Fruit fly (Drosophila melanogaster) whole organism, embryonic: ENCODE results near the gene CG11095.

Experiments
- Asciz ChIP-seq: fragments of 200-800 bp; sonication (Bioruptor generic); optimal IDR thresholded peaks from 2 replicates; lab custom pipeline; 2017; ENCODE audit warnings: missing biosample characterization, mild to moderate bottlenecking, missing genetic modification characterization, missing genetic modification reagents
- Atf3 ChIP-seq: fragments of 200-800 bp; sonication (Bioruptor generic); optimal IDR thresholded peaks from 3 replicates; lab custom pipeline; 2016; ENCODE audit warnings: missing biosample characterization, missing genetic modification characterization
- CG1024 ChIP-seq: fragments of 200-800 bp; sonication (Bioruptor generic); IDR thresholded peaks from 2 replicates; pipeline ENCODE4 v1.3.6; 2022; ENCODE audit warnings: missing biosample characterization, missing genetic modification characterization
- CG11456 ChIP-seq: fragments of 200-800 bp; sonication (Bioruptor generic); IDR thresholded peaks from 3 replicates; pipeline ENCODE4 v1.3.6; 2022; ENCODE audit warnings: missing biosample characterization, missing genetic modification characterization
- CG11696 ChIP-seq: fragments of 200-800 bp; sonication (Bioruptor generic); IDR thresholded peaks from 2 replicates; pipeline ENCODE4 v1.3.6; 2022; ENCODE audit warnings: missing biosample characterization, missing genetic modification characterization
- CG12104 ChIP-seq: fragments of 200-800 bp; sonication (Bioruptor generic); optimal IDR thresholded peaks from 3 replicates; lab custom pipeline; 2016; ENCODE audit warnings: missing biosample characterization, missing genetic modification characterization
- CG12155 ChIP-seq: fragments of 200-800 bp; sonication (Bioruptor generic); optimal IDR thresholded peaks from 3 replicates; lab custom pipeline; 2016; ENCODE audit warnings: missing biosample characterization, missing genetic modification characterization
- CG1233 ChIP-seq: fragments of 200-800 bp; sonication (Bioruptor generic); optimal IDR thresholded peaks from 4 replicates; lab custom pipeline; 2018; ENCODE audit warnings: missing biosample characterization, mild to moderate bottlenecking, missing genetic modification characterization
- CG17568 ChIP-seq: fragments of 200-800 bp; sonication (Bioruptor generic); optimal IDR thresholded peaks from 2 replicates; lab custom pipeline; 2018; ENCODE audit warnings: missing biosample characterization, mild to moderate bottlenecking, missing genetic modification characterization, moderate library complexity
- CG17612 ChIP-seq: fragments of 200-800 bp; sonication (Bioruptor generic); IDR thresholded peaks from 2 replicates; pipeline ENCODE4 v1.3.6; 2022; ENCODE audit warnings: missing biosample characterization, missing genetic modification characterization
- CG17829 ChIP-seq: fragments of 200-800 bp; optimal IDR thresholded peaks from 2 replicates; lab custom pipeline; 2019; ENCODE audit warnings: missing biosample characterization, mild to moderate bottlenecking, missing genetic modification characterization, moderate library complexity
- CG2120 ChIP-seq: fragments of 200-800 bp; sonication (Bioruptor generic); optimal IDR thresholded peaks from 3 replicates; lab custom pipeline; 2016; ENCODE audit warnings: missing biosample characterization, missing genetic modification characterization
- CG2678 ChIP-seq: fragments of 200-800 bp; sonication (Bioruptor generic); optimal IDR thresholded peaks from 3 replicates; lab custom pipeline; 2019; ENCODE audit warnings: missing biosample characterization, mild to moderate bottlenecking, missing genetic modification characterization, moderate library complexity
- CG7556 ChIP-seq: fragments of 200-800 bp; sonication (Bioruptor generic); optimal IDR thresholded peaks from 2 replicates; lab custom pipeline; 2017; ENCODE audit warnings: missing biosample characterization, mild to moderate bottlenecking, missing genetic modification characterization
- CG8290 ChIP-seq, 3 experiments: fragments of 200-800 bp; sonication (Bioruptor generic); optimal IDR thresholded peaks; 2 replicates each; lab custom pipeline; 2016 to 2019; ENCODE audit warnings: missing biosample characterization in 3 of 3, missing genetic modification characterization in 3 of 3, mild to moderate bottlenecking in 2 of 3, moderate library complexity in 1 of 3
- CG8388 ChIP-seq: fragments of 200-800 bp; sonication (Bioruptor generic); optimal IDR thresholded peaks from 2 replicates; lab custom pipeline; 2019; ENCODE audit warnings: missing biosample characterization, mild to moderate bottlenecking, missing genetic modification characterization, moderate library complexity
- CG8478 ChIP-seq: fragments of >200 bp; optimal IDR thresholded peaks from 2 replicates; lab custom pipeline; 2018
- CG9437 ChIP-seq: fragments of 200-800 bp; sonication (Bioruptor generic); optimal IDR thresholded peaks from 2 replicates; lab custom pipeline; 2018; ENCODE audit warnings: missing biosample characterization, mild to moderate bottlenecking, missing genetic modification characterization
- Eip74EF ChIP-seq, 2 experiments: fragments of 200-800 bp in 1 of 2; fragments of >200 bp in 1 of 2; sonication (Bioruptor generic) in 1 of 2; optimal IDR thresholded peaks; 2 replicates each; lab custom pipeline; 2017 to 2019; ENCODE audit warnings: missing biosample characterization in 2 of 2, missing genetic modification characterization in 2 of 2, mild to moderate bottlenecking in 1 of 2, moderate library complexity in 1 of 2
- Jarid2 ChIP-seq: fragments of 200-800 bp; sonication (Bioruptor generic); optimal IDR thresholded peaks from 3 replicates; lab custom pipeline; 2017; ENCODE audit warnings: mild to moderate bottlenecking, missing biosample characterization, missing genetic modification reagents, missing genetic modification characterization
- Kr ChIP-seq: fragments of 200-800 bp; sonication (Bioruptor generic); optimal IDR thresholded peaks from 2 replicates; lab custom pipeline; 2017; ENCODE audit warnings: missing biosample characterization, mild to moderate bottlenecking, missing genetic modification characterization
- Neu2 ChIP-seq: fragments of 200-800 bp; sonication (Bioruptor generic); optimal IDR thresholded peaks from 3 replicates; lab custom pipeline; 2016; ENCODE audit warnings: missing biosample characterization, missing genetic modification characterization, borderline replicate concordance
- Sin3A ChIP-seq: fragments of >200 bp; optimal IDR thresholded peaks from 2 replicates; lab custom pipeline; 2018
- Sox100B ChIP-seq: fragments of 200-800 bp; sonication (Bioruptor generic); optimal IDR thresholded peaks from 3 replicates; lab custom pipeline; 2018; ENCODE audit warnings: missing biosample characterization, mild to moderate bottlenecking, missing genetic modification characterization
- Sox102F ChIP-seq: fragments of 200-800 bp; sonication (Bioruptor generic); optimal IDR thresholded peaks from 2 replicates; lab custom pipeline; 2018; ENCODE audit warnings: missing biosample characterization, mild to moderate bottlenecking, missing genetic modification characterization, moderate library complexity
- bab2 ChIP-seq: fragments of 200-800 bp; sonication (Bioruptor generic); optimal IDR thresholded peaks from 2 replicates; lab custom pipeline; 2016; ENCODE audit warnings: missing biosample characterization, missing genetic modification characterization
- crc ChIP-seq: fragments of 200-800 bp; sonication (Bioruptor generic); optimal IDR thresholded peaks from 2 replicates; lab custom pipeline; 2016; ENCODE audit warnings: missing biosample characterization, missing genetic modification characterization
- crp ChIP-seq, 2 experiments: fragments of 200-800 bp; sonication (Bioruptor generic); optimal IDR thresholded peaks; 2 replicates in 1 of 2; 3 replicates in 1 of 2; lab custom pipeline; 2017; ENCODE audit warnings: missing biosample characterization in 2 of 2, missing genetic modification characterization in 2 of 2, mild to moderate bottlenecking in 1 of 2, moderate library complexity in 1 of 2
- dimm ChIP-seq: fragments of 200-800 bp; sonication (Bioruptor generic); IDR thresholded peaks from 2 replicates; pipeline ENCODE4 v1.3.6; 2022; ENCODE audit warnings: missing biosample characterization, missing genetic modification characterization
- dmrt11E ChIP-seq: fragments of 200-800 bp; sonication (Bioruptor generic); optimal IDR thresholded peaks from 3 replicates; lab custom pipeline; 2018; ENCODE audit warnings: missing biosample characterization, mild to moderate bottlenecking, missing genetic modification characterization, moderate library complexity
- dysf ChIP-seq: fragments of 200-800 bp; sonication (Bioruptor generic); IDR thresholded peaks from 3 replicates; pipeline ENCODE4 v1.3.6; 2022; ENCODE audit warnings: missing biosample characterization, missing genetic modification characterization
- emc ChIP-seq: fragments of 200-800 bp; sonication (Bioruptor generic); optimal IDR thresholded peaks from 2 replicates; lab custom pipeline; 2016; ENCODE audit warnings: missing biosample characterization, missing genetic modification characterization
- ftz-f1 ChIP-seq: fragments of 200-800 bp; sonication (Bioruptor generic); optimal IDR thresholded peaks from 2 replicates; lab custom pipeline; 2016; ENCODE audit warnings: missing biosample characterization, missing genetic modification characterization
- grau ChIP-seq: fragments of 200-800 bp; optimal IDR thresholded peaks from 3 replicates; lab custom pipeline; 2019; ENCODE audit warnings: missing biosample characterization, mild to moderate bottlenecking, missing genetic modification characterization, moderate library complexity
- gro ChIP-seq: fragments of 200-800 bp; sonication (Bioruptor generic); optimal IDR thresholded peaks from 2 replicates; lab custom pipeline; 2016; ENCODE audit warnings: missing biosample characterization, missing genetic modification characterization
- lab ChIP-seq: fragments of 200-800 bp; sonication (Bioruptor generic); optimal IDR thresholded peaks from 3 replicates; lab custom pipeline; 2017; ENCODE audit warnings: missing biosample characterization, missing genetic modification characterization, mild to moderate bottlenecking, moderate library complexity, missing genetic modification reagents
- nau ChIP-seq: fragments of 200-800 bp; sonication (Bioruptor generic); optimal IDR thresholded peaks from 3 replicates; lab custom pipeline; 2017; ENCODE audit warnings: missing biosample characterization, mild to moderate bottlenecking, missing genetic modification characterization, missing genetic modification reagents
- otp ChIP-seq: fragments of 200-800 bp; sonication (Bioruptor generic); IDR thresholded peaks from 3 replicates; pipeline ENCODE4, ENCODE4 v1.3.6; 2022; ENCODE audit warnings: missing biosample characterization, missing genetic modification characterization
- pita ChIP-seq: fragments of 200-800 bp; sonication (Bioruptor generic); optimal IDR thresholded peaks from 2 replicates; lab custom pipeline; 2017; ENCODE audit warnings: missing biosample characterization, mild to moderate bottlenecking, missing genetic modification characterization
- psq ChIP-seq: fragments of 200-800 bp; sonication (Bioruptor generic); optimal IDR thresholded peaks from 2 replicates; lab custom pipeline; 2017; ENCODE audit warnings: missing biosample characterization, missing genetic modification characterization
- ranshi ChIP-seq: fragments of 200-800 bp; sonication (Bioruptor generic); IDR thresholded peaks from 2 replicates; pipeline ENCODE4 v1.3.6; 2022; ENCODE audit warnings: missing biosample characterization, missing genetic modification characterization
- row ChIP-seq: fragments of 200-800 bp; sonication (Bioruptor generic); IDR thresholded peaks from 3 replicates; pipeline ENCODE4 v1.3.6; 2022; ENCODE audit warnings: missing biosample characterization, missing genetic modification characterization
- sens ChIP-seq: fragments of 200-800 bp; sonication (Bioruptor generic); peaks from one replicate; lab custom pipeline; 2016; ENCODE audit warnings: missing biosample characterization, missing genetic modification characterization
- stwl ChIP-seq: fragments of 200-800 bp; sonication (Bioruptor generic); optimal IDR thresholded peaks from 3 replicates; lab custom pipeline; 2018; ENCODE audit warnings: missing biosample characterization, mild to moderate bottlenecking, missing genetic modification characterization, moderate library complexity
- tap ChIP-seq: fragments of 200-800 bp; optimal IDR thresholded peaks from 3 replicates; lab custom pipeline; 2019; ENCODE audit warnings: missing biosample characterization, mild to moderate bottlenecking, missing genetic modification characterization, moderate library complexity
- trem ChIP-seq: fragments of 200-800 bp; optimal IDR thresholded peaks from 3 replicates; lab custom pipeline; 2019; ENCODE audit warnings: missing biosample characterization, mild to moderate bottlenecking, missing genetic modification characterization, moderate library complexity
- usp ChIP-seq: fragments of >200 bp; optimal IDR thresholded peaks from 2 replicates; lab custom pipeline; 2017; ENCODE audit warnings: missing biosample characterization, missing genetic modification characterization
- vfl ChIP-seq: fragments of 200-800 bp; sonication (Bioruptor generic); optimal IDR thresholded peaks from 2 replicates; lab custom pipeline; 2016; ENCODE audit warnings: missing biosample characterization, missing genetic modification characterization

Gene CG11095

dm6 chrX:13819682-13820081 lies 8.2 kb downstream of the CG11095 start (continued):
- TF ChIP-seq tap (tag; lab: Kevin White, UChicago): no peak
- no peak for TF ChIP-seq CG17612 (GFP tag; lab: Robert Waterston, UW)
- TF ChIP-seq Jarid2 (GFP tag; lab: Kevin White, UChicago): no peak
- TF ChIP-seq sens (GFP tag; lab: Kevin White, UChicago): peak; percentile 9
- no peak for TF ChIP-seq Atf3 (GFP tag; lab: Kevin White, UChicago)
- TF ChIP-seq vfl (GFP tag; lab: Kevin White, UChicago): no peak
- TF ChIP-seq CG8478 (lab: Kevin White, UChicago): no peak
- TF ChIP-seq lab (GFP tag; lab: Kevin White, UChicago): no peak
- no peak for TF ChIP-seq CG2678 (tag; lab: Kevin White, UChicago)
- TF ChIP-seq nau (GFP tag; lab: Kevin White, UChicago): no peak

- TF ChIP-seq trem (tag; lab: Kevin White, UChicago) (no peak), emc (GFP tag; lab: Kevin White, UChicago) (no peak), pita (GFP tag; lab: Kevin White, UChicago) (no peak), CG8388 (GFP tag; lab: Kevin White, UChicago) (peak; percentile 19), Eip74EF (GFP tag; optimal IDR thresholded peaks at IDR 0.05; lab: Kevin White, UChicago) (peak in 1 of 2 experiments; percentile 10), stwl (tag; lab: Kevin White, UChicago) (no peak), CG1024 (no peak), Sin3A (lab: Kevin White, UChicago) (no peak), dimm (GFP tag; lab: Robert Waterston, UW) (no peak), psq (no peak), crp (GFP tag; optimal IDR thresholded peaks at IDR 0.05; lab: Kevin White, UChicago) (no peak), otp (GFP tag; lab: Robert Waterston, UW) (peak; percentile 33; the same call in 1 of the 3 replicates), CG11456 (GFP tag; lab: Robert Waterston, UW) (no peak), usp (GFP tag; lab: Kevin White, UChicago) (no peak), gro (no peak), ftz-f1 (GFP tag; lab: Kevin White, UChicago) (no peak), Asciz (GFP tag; lab: Kevin White, UChicago) (peak; percentile 46), CG11696 (GFP tag; lab: Robert Waterston, UW) (peak; percentile 80), Sox100B (GFP tag; lab: Kevin White, UChicago) (peak; percentile 15), dmrt11E (tag; lab: Kevin White, UChicago) (peak; percentile 9), Kr (GFP tag; lab: Kevin White, UChicago) (no peak), CG7556 (peak; percentile 30), Sox102F (GFP tag; lab: Kevin White, UChicago) (peak; percentile 29), CG8290 (GFP tag; optimal IDR thresholded peaks at IDR 0.05; lab: Kevin White, UChicago) (no peak), CG8290 (tag; optimal IDR thresholded peaks at IDR 0.05; lab: Kevin White, UChicago) (peak in 1 of 2 experiments; percentile 7), crc (GFP tag; lab: Kevin White, UChicago) (no peak), CG2120 (GFP tag; lab: Kevin White, UChicago) (peak; percentile 53), row (GFP tag; lab: Robert Waterston, UW) (0 out of 3 replicates have a peak, but pooled peaks have one; percentile 17), CG12155 (GFP tag; lab: Kevin White, UChicago) (no peak), dysf (0 out of 3 replicates have a peak, but pooled peaks have one; percentile 25), grau (tag; lab: Kevin White, UChicago) (peak; percentile 14), CG9437 (GFP tag; lab: Kevin White, UChicago) (peak; percentile 27), bab2 (GFP tag; lab: Kevin White, UChicago) (peak; percentile 28), CG17829 (no peak), Neu2 (no peak), ranshi (GFP tag; lab: Robert Waterston, UW) (no peak), CG12104 (GFP tag; lab: Kevin White, UChicago) (peak; percentile 33), CG17568 (GFP tag; lab: Kevin White, UChicago) (peak; percentile 21), CG1233 (peak; percentile 37)
Measured at dm6 chrX:13820310-13821038, 9.0 kb downstream of the CG11095 start.
